Fruit fly (Drosophila melanogaster): ENCODE results near the gene CG9521.

- TF ChIP-seq OdsH (GFP tag; optimal IDR thresholded peaks at IDR 0.05) (no peak), psq (GFP tag; optimal IDR thresholded peaks at IDR 0.05) (no peak), foxo (GFP tag; optimal IDR thresholded peaks at IDR 0.05) (no peak), pan (optimal IDR thresholded peaks at IDR 0.05) (no peak), Dif (GFP tag; optimal IDR thresholded peaks at IDR 0.05; ENCODE audit: partially characterized antibody) (no peak), Dfd (GFP tag; optimal IDR thresholded peaks at IDR 0.05) (no peak), br (GFP tag; optimal IDR thresholded peaks at IDR 0.05) (no peak), fru (GFP tag; optimal IDR thresholded peaks at IDR 0.05) (no peak), dsf (GFP tag; optimal IDR thresholded peaks at IDR 0.05; ENCODE audit: borderline replicate concordance) (no peak), Abd-B (GFP tag; optimal IDR thresholded peaks at IDR 0.05) (no peak)
Measured at dm6 chrX:14836425-14836824, 16.6 kb downstream of the CG9521 start, which contains the start of gene CG14410.

Data from whole organism, wandering third instar larva.